Worm (Caenorhabditis elegans) whole organism, L1 larva: ENCODE measurements around the gene K03A11.1.

ENCODE experiments used
- aly-2 ChIP-seq: fragments of 150-350 bp; optimal IDR thresholded peaks from 2 replicates; lab custom pipeline; 2014; ENCODE audit warnings: missing biosample characterization, missing genetic modification characterization
- nhr-76 ChIP-seq: sonication (generic microtip); optimal IDR thresholded peaks from 2 replicates; lab custom pipeline; 2017; ENCODE audit warnings: missing biosample characterization, missing genetic modification characterization
- pag-3 ChIP-seq: sonication (generic microtip); optimal IDR thresholded peaks from 2 replicates; lab custom pipeline; 2017; ENCODE audit warnings: missing genetic modification characterization, mild to moderate bottlenecking, missing compliant biosample characterization, antibody characterized with exemption, borderline replicate concordance; ENCODE audit not compliant: insufficient read depth
- pax-3 ChIP-seq: fragments of 200-800 bp; sonication (Bioruptor generic); optimal IDR thresholded peaks from 2 replicates; lab custom pipeline; 2018; ENCODE audit warnings: mild to moderate bottlenecking, missing genetic modification characterization, moderate library complexity, missing compliant biosample characterization

ce11 chrX:13002322-13002721 is 49.2 kb upstream of the K03A11.1 start:
- TF ChIP-seq nhr-76 (tag; lab: Kevin White, UChicago): no peak
- no peak for TF ChIP-seq aly-2 (tag; lab: Kevin White, UChicago)
- no peak for TF ChIP-seq pag-3
- TF ChIP-seq pax-3 (tag; lab: Kevin White, UChicago): no peak
